Fruit fly (Drosophila melanogaster): ENCODE data around the gene CG32563.

The CG32563 gene

dm6 chrX:17176542-17176941 lies 31.7 kb upstream of the CG32563 start:
- TF ChIP-seq fd96Ca (GFP tag; IDR thresholded peaks at IDR 0.05) = 0 out of 3 replicates have a peak, but pooled peaks have one; percentile 52
- no peak for TF ChIP-seq CG15710 (tag; optimal IDR thresholded peaks at IDR 0.05)
- TF ChIP-seq Ets98B (GFP tag; IDR thresholded peaks at IDR 0.05) = peak; percentile 50; the same call in 1 of the 2 replicates
- peak; percentile 51 for TF ChIP-seq Pif1A (GFP tag; optimal IDR thresholded peaks at IDR 0.05)
- no peak for TF ChIP-seq CG17806 (tag; optimal IDR thresholded peaks at IDR 0.05)
- peak; percentile 70 for TF ChIP-seq CG32121 (GFP tag; IDR thresholded peaks at IDR 0.05)
- no peak for TF ChIP-seq CG13204 (GFP tag; optimal IDR thresholded peaks at IDR 0.05)
- TF ChIP-seq CG9948 (tag; optimal IDR thresholded peaks at IDR 0.05) = no peak
- TF ChIP-seq EcR (GFP tag; optimal IDR thresholded peaks at IDR 0.05) = no peak
- TF ChIP-seq Snoo (tag; optimal IDR thresholded peaks at IDR 0.05) = no peak
- TF ChIP-seq CG8301 (tag; optimal IDR thresholded peaks at IDR 0.05) = peak; percentile 17
- no peak for TF ChIP-seq CG34367 (tag; optimal IDR thresholded peaks at IDR 0.05)
- TF ChIP-seq Pif1B (GFP tag; optimal IDR thresholded peaks at IDR 0.05) = peak; percentile 34
- no peak for TF ChIP-seq D1 (tag; optimal IDR thresholded peaks at IDR 0.05)
- peak; percentile 84 for TF ChIP-seq CG4496 (GFP tag; IDR thresholded peaks at IDR 0.05)
- TF ChIP-seq CG14655 (GFP tag; optimal IDR thresholded peaks at IDR 0.05) = peak; percentile 14
- no peak for TF ChIP-seq CG8159 (tag; optimal IDR thresholded peaks at IDR 0.05)
- TF ChIP-seq CG10348 (GFP tag; IDR thresholded peaks at IDR 0.05) = no peak
- TF ChIP-seq rn (GFP tag; IDR thresholded peaks at IDR 0.05) = no peak
- TF ChIP-seq CG12605 (GFP tag; IDR thresholded peaks at IDR 0.05) = peak; percentile 16; the same call in 1 of the 2 replicates
- no peak for TF ChIP-seq gl (tag; optimal IDR thresholded peaks at IDR 0.05)

- TF ChIP-seq fd96Ca (GFP tag; IDR thresholded peaks at IDR 0.05) = no peak
- no peak for TF ChIP-seq gl (tag; optimal IDR thresholded peaks at IDR 0.05)
- TF ChIP-seq CG10348 (GFP tag; IDR thresholded peaks at IDR 0.05) = no peak
- TF ChIP-seq D1 (tag; optimal IDR thresholded peaks at IDR 0.05) = no peak
- no peak for TF ChIP-seq CG8159 (tag; optimal IDR thresholded peaks at IDR 0.05)
- no peak for TF ChIP-seq CG14655 (GFP tag; optimal IDR thresholded peaks at IDR 0.05)
- no peak for TF ChIP-seq Ets98B (GFP tag; IDR thresholded peaks at IDR 0.05)
- TF ChIP-seq CG15710 (tag; optimal IDR thresholded peaks at IDR 0.05) = no peak
- no peak for TF ChIP-seq Pif1A (GFP tag; optimal IDR thresholded peaks at IDR 0.05)
- no peak for TF ChIP-seq CG9948 (tag; optimal IDR thresholded peaks at IDR 0.05)
- no peak for TF ChIP-seq EcR (GFP tag; optimal IDR thresholded peaks at IDR 0.05)
- no peak for TF ChIP-seq CG13204 (GFP tag; optimal IDR thresholded peaks at IDR 0.05)
Observed at dm6 chrX:17177606-17178005, 30.6 kb upstream of the CG32563 start.

dm6 chrX:17178484-17178921 lies 29.7 kb upstream of the CG32563 start:
- peak; percentile 91 for TF ChIP-seq gl (tag; optimal IDR thresholded peaks at IDR 0.05)
- peak; percentile 18 for TF ChIP-seq CG9948 (tag; optimal IDR thresholded peaks at IDR 0.05)
- no peak for TF ChIP-seq CG10348 (GFP tag; IDR thresholded peaks at IDR 0.05)
- TF ChIP-seq Pif1B (GFP tag; optimal IDR thresholded peaks at IDR 0.05) = peak; percentile 98
- TF ChIP-seq EcR (GFP tag; optimal IDR thresholded peaks at IDR 0.05) = peak; percentile 76
- TF ChIP-seq CG4496 (GFP tag; IDR thresholded peaks at IDR 0.05) = peak; percentile 99
- peak; percentile 100 for TF ChIP-seq CG32121 (GFP tag; IDR thresholded peaks at IDR 0.05)
- TF ChIP-seq CG12605 (GFP tag; IDR thresholded peaks at IDR 0.05) = peak; percentile 99
- peak; percentile 98 for TF ChIP-seq Pif1A (GFP tag; optimal IDR thresholded peaks at IDR 0.05)
- TF ChIP-seq CG17806 (tag; optimal IDR thresholded peaks at IDR 0.05) = peak; percentile 98
- peak; percentile 99 for TF ChIP-seq Ets98B (GFP tag; IDR thresholded peaks at IDR 0.05)
- peak; percentile 96 for TF ChIP-seq fd96Ca (GFP tag; IDR thresholded peaks at IDR 0.05)
- TF ChIP-seq Snoo (tag; optimal IDR thresholded peaks at IDR 0.05) = peak; percentile 98
- no peak for TF ChIP-seq CG34367 (tag; optimal IDR thresholded peaks at IDR 0.05)
- peak; percentile 98 for TF ChIP-seq rn (GFP tag; IDR thresholded peaks at IDR 0.05)
- peak; percentile 87 for TF ChIP-seq D1 (tag; optimal IDR thresholded peaks at IDR 0.05)
- peak; percentile 98 for TF ChIP-seq CG8159 (tag; optimal IDR thresholded peaks at IDR 0.05)
- TF ChIP-seq CG8301 (tag; optimal IDR thresholded peaks at IDR 0.05) = peak; percentile 97
- peak; percentile 98 for TF ChIP-seq CG14655 (GFP tag; optimal IDR thresholded peaks at IDR 0.05)
- no peak for TF ChIP-seq CG13204 (GFP tag; optimal IDR thresholded peaks at IDR 0.05)
- peak; percentile 87 for TF ChIP-seq CG15710 (tag; optimal IDR thresholded peaks at IDR 0.05)

dm6 chrX:17180523-17180922 lies 27.7 kb upstream of the CG32563 start:
- TF ChIP-seq CG17806 (tag; optimal IDR thresholded peaks at IDR 0.05) (no peak), CG14655 (GFP tag; optimal IDR thresholded peaks at IDR 0.05) (no peak), CG12605 (GFP tag; IDR thresholded peaks at IDR 0.05) (no peak), CG8301 (tag; optimal IDR thresholded peaks at IDR 0.05) (no peak), CG13204 (GFP tag; optimal IDR thresholded peaks at IDR 0.05) (no peak), Snoo (tag; optimal IDR thresholded peaks at IDR 0.05) (no peak), Ets98B (GFP tag; IDR thresholded peaks at IDR 0.05) (no peak), gl (tag; optimal IDR thresholded peaks at IDR 0.05) (no peak), Pif1B (GFP tag; optimal IDR thresholded peaks at IDR 0.05) (no peak), D1 (tag; optimal IDR thresholded peaks at IDR 0.05) (no peak), CG4496 (GFP tag; IDR thresholded peaks at IDR 0.05) (no peak)

dm6 chrX:17181264-17182198 lies 26.7 kb upstream of the CG32563 start:
- TF ChIP-seq CG32121 (GFP tag; IDR thresholded peaks at IDR 0.05) (0 out of 2 replicates have a peak, but pooled peaks have one; percentile 8), Snoo (tag; optimal IDR thresholded peaks at IDR 0.05) (peak; percentile 41), gl (tag; optimal IDR thresholded peaks at IDR 0.05) (no peak)
